Fruit fly (Drosophila melanogaster) whole organism, embryonic: ENCODE results near the gene Epp.
A peak's percentile ranks its signal among the peaks of the same experiment; 100 is the strongest.

ENCODE experiments used
- Bdp1 ChIP-seq: fragments of 200-800 bp; sonication (Bioruptor generic); optimal IDR thresholded peaks from 3 replicates; lab custom pipeline; 2016; ENCODE audit warnings: missing biosample characterization, missing genetic modification characterization
- CG1024 ChIP-seq: fragments of 200-800 bp; sonication (Bioruptor generic); IDR thresholded peaks from 2 replicates; pipeline ENCODE4 v1.3.6; 2022; ENCODE audit warnings: missing biosample characterization, missing genetic modification characterization
- CG12769 ChIP-seq: fragments of 200-800 bp; sonication (Bioruptor generic); optimal IDR thresholded peaks from 2 replicates; lab custom pipeline; 2019; ENCODE audit warnings: missing biosample characterization, mild to moderate bottlenecking, missing genetic modification characterization, moderate library complexity
- CG14014 ChIP-seq: fragments of 200-800 bp; sonication (Bioruptor generic); IDR thresholded peaks from 2 replicates; pipeline ENCODE4 v1.3.6; 2022; ENCODE audit warnings: missing biosample characterization, missing genetic modification characterization
- CG15696 ChIP-seq: fragments of 200-800 bp; sonication (Bioruptor generic); optimal IDR thresholded peaks from 2 replicates; lab custom pipeline; 2019; ENCODE audit warnings: missing biosample characterization, mild to moderate bottlenecking, missing genetic modification characterization, moderate library complexity
- CG17361 ChIP-seq: fragments of 200-800 bp; sonication (Bioruptor generic); IDR thresholded peaks from 3 replicates; pipeline ENCODE4 v1.3.6; 2022; ENCODE audit warnings: missing biosample characterization, missing genetic modification characterization
- CG1832 ChIP-seq: fragments of 200-800 bp; sonication (Bioruptor generic); optimal IDR thresholded peaks from 2 replicates; lab custom pipeline; 2017; ENCODE audit warnings: missing biosample characterization, mild to moderate bottlenecking, missing genetic modification characterization, inconsistent platforms
- CG2199 ChIP-seq: fragments of 200-800 bp; sonication (Bioruptor generic); IDR thresholded peaks from 3 replicates; pipeline ENCODE4 v1.3.6; 2022; ENCODE audit warnings: missing biosample characterization, missing genetic modification characterization
- CG42726 ChIP-seq: fragments of 200-800 bp; sonication (Bioruptor generic); IDR thresholded peaks from 2 replicates; pipeline ENCODE4 v1.3.6; 2022; ENCODE audit warnings: missing biosample characterization, missing genetic modification characterization; ENCODE audit not compliant: partially characterized antibody
- CG7839 ChIP-seq: fragments of 200-800 bp; sonication (Bioruptor generic); optimal IDR thresholded peaks from 3 replicates; lab custom pipeline; 2018; ENCODE audit warnings: missing biosample characterization, mild to moderate bottlenecking, missing genetic modification characterization, moderate library complexity
- CG8290 ChIP-seq, 3 experiments: fragments of 200-800 bp; sonication (Bioruptor generic); optimal IDR thresholded peaks; 2 replicates each; lab custom pipeline; 2016 to 2019; ENCODE audit warnings: missing biosample characterization in 3 of 3, missing genetic modification characterization in 3 of 3, mild to moderate bottlenecking in 2 of 3, moderate library complexity in 1 of 3
- Dbx ChIP-seq: fragments of 200-800 bp; sonication (Bioruptor generic); IDR thresholded peaks from 3 replicates; pipeline ENCODE4 v1.3.6; 2022; ENCODE audit warnings: missing biosample characterization, missing genetic modification characterization
- Fer1 ChIP-seq: fragments of 200-800 bp; sonication (Bioruptor generic); optimal IDR thresholded peaks from 2 replicates; lab custom pipeline; 2017; ENCODE audit warnings: missing biosample characterization, mild to moderate bottlenecking, missing genetic modification characterization
- Gsc ChIP-seq: fragments of 200-800 bp; sonication (Bioruptor generic); IDR thresholded peaks from 2 replicates; pipeline ENCODE4 v1.3.6; 2022; ENCODE audit warnings: missing biosample characterization, missing genetic modification characterization
- HHEX ChIP-seq: fragments of 200-800 bp; sonication (Bioruptor generic); optimal IDR thresholded peaks from 3 replicates; lab custom pipeline; 2017; ENCODE audit warnings: missing biosample characterization, mild to moderate bottlenecking, missing genetic modification characterization, missing genetic modification reagents
- Hey ChIP-seq: fragments of 200-800 bp; sonication (Bioruptor generic); optimal IDR thresholded peaks from 3 replicates; lab custom pipeline; 2018; ENCODE audit warnings: missing biosample characterization, mild to moderate bottlenecking, missing genetic modification characterization
- HmgZ ChIP-seq: fragments of 200-800 bp; sonication (Bioruptor generic); optimal IDR thresholded peaks from 2 replicates; lab custom pipeline; 2018; ENCODE audit warnings: missing biosample characterization, mild to moderate bottlenecking, missing genetic modification characterization
- Med ChIP-seq: fragments of 200-800 bp; sonication (Bioruptor generic); peaks from one replicate; lab custom pipeline; 2016; ENCODE audit warnings: missing biosample characterization, missing genetic modification characterization, mild to moderate bottlenecking, inconsistent platforms, moderate library complexity
- Rfx ChIP-seq: fragments of 200-800 bp; sonication (Bioruptor generic); IDR thresholded peaks from 2 replicates; pipeline ENCODE4 v1.3.6; 2022; ENCODE audit warnings: missing biosample characterization, missing genetic modification characterization
- Taf1 ChIP-seq: fragments of 200-800 bp; sonication (Bioruptor generic); IDR thresholded peaks from 2 replicates; pipeline ENCODE4 v1.3.6; 2022; ENCODE audit warnings: missing biosample characterization, missing genetic modification characterization
- aop ChIP-seq: fragments of 200-800 bp; sonication (Bioruptor generic); IDR thresholded peaks from 2 replicates; pipeline ENCODE4 v1.3.6; 2022; ENCODE audit warnings: missing biosample characterization, missing genetic modification characterization
- bsh ChIP-seq, 2 experiments: fragments of 200-800 bp; sonication (Bioruptor generic); optimal IDR thresholded peaks; 2 replicates each; lab custom pipeline; 2017 to 2018; ENCODE audit warnings: mild to moderate bottlenecking in 2 of 2, missing biosample characterization in 2 of 2, missing genetic modification characterization in 2 of 2, moderate library complexity in 1 of 2
- btn ChIP-seq: fragments of 200-800 bp; sonication (Bioruptor generic); optimal IDR thresholded peaks from 2 replicates; lab custom pipeline; 2016; ENCODE audit warnings: missing biosample characterization, missing genetic modification characterization
- cg ChIP-seq: fragments of 200-800 bp; sonication (Bioruptor generic); optimal IDR thresholded peaks from 3 replicates; lab custom pipeline; 2019; ENCODE audit warnings: missing biosample characterization, mild to moderate bottlenecking, missing genetic modification characterization, moderate library complexity
- chm ChIP-seq: fragments of 200-800 bp; sonication (Bioruptor generic); IDR thresholded peaks from 2 replicates; pipeline ENCODE4 v1.3.6; 2022; ENCODE audit warnings: missing biosample characterization, missing genetic modification characterization
- crc ChIP-seq: fragments of 200-800 bp; sonication (Bioruptor generic); optimal IDR thresholded peaks from 2 replicates; lab custom pipeline; 2016; ENCODE audit warnings: missing biosample characterization, missing genetic modification characterization
- crol ChIP-seq: fragments of 200-800 bp; sonication (Bioruptor generic); IDR thresholded peaks from 2 replicates; pipeline ENCODE4 v1.3.6; 2022; ENCODE audit warnings: missing biosample characterization, missing genetic modification characterization
- dmrt99B ChIP-seq: fragments of 200-800 bp; sonication (Bioruptor generic); optimal IDR thresholded peaks from 2 replicates; lab custom pipeline; 2018; ENCODE audit warnings: missing biosample characterization, mild to moderate bottlenecking, missing genetic modification characterization, moderate library complexity
- fd96Cb ChIP-seq: fragments of 200-800 bp; sonication (Bioruptor generic); optimal IDR thresholded peaks from 2 replicates; lab custom pipeline; 2018; ENCODE audit warnings: missing biosample characterization, mild to moderate bottlenecking, missing genetic modification characterization, moderate library complexity
- gcm ChIP-seq: fragments of 200-800 bp; sonication (Bioruptor generic); optimal IDR thresholded peaks from 2 replicates; lab custom pipeline; 2019; ENCODE audit warnings: missing biosample characterization, mild to moderate bottlenecking, missing genetic modification characterization, moderate library complexity
- gem ChIP-seq: fragments of 200-800 bp; sonication (Bioruptor generic); optimal IDR thresholded peaks from 2 replicates; lab custom pipeline; 2019; ENCODE audit warnings: missing biosample characterization, mild to moderate bottlenecking, missing genetic modification characterization, moderate library complexity
- grau ChIP-seq: fragments of 200-800 bp; optimal IDR thresholded peaks from 3 replicates; lab custom pipeline; 2019; ENCODE audit warnings: missing biosample characterization, mild to moderate bottlenecking, missing genetic modification characterization, moderate library complexity
- kah ChIP-seq: fragments of 200-800 bp; sonication (Bioruptor generic); optimal IDR thresholded peaks from 2 replicates; lab custom pipeline; 2018; ENCODE audit warnings: missing biosample characterization, mild to moderate bottlenecking, missing genetic modification characterization
- kay ChIP-seq: fragments of 200-800 bp; sonication (Bioruptor generic); optimal IDR thresholded peaks from 2 replicates; lab custom pipeline; 2016; ENCODE audit warnings: missing biosample characterization, missing genetic modification characterization
- lilli ChIP-seq: fragments of 200-800 bp; sonication (Bioruptor generic); optimal IDR thresholded peaks from 3 replicates; lab custom pipeline; 2016; ENCODE audit warnings: missing biosample characterization, missing genetic modification characterization
- nom ChIP-seq: fragments of 200-800 bp; sonication (Bioruptor generic); optimal IDR thresholded peaks from 2 replicates; lab custom pipeline; 2017; ENCODE audit warnings: missing biosample characterization, missing genetic modification characterization, mild to moderate bottlenecking, moderate library complexity, missing genetic modification reagents
- sens ChIP-seq: fragments of 200-800 bp; sonication (Bioruptor generic); peaks from one replicate; lab custom pipeline; 2016; ENCODE audit warnings: missing biosample characterization, missing genetic modification characterization
- slbo ChIP-seq: fragments of 200-800 bp; sonication (Bioruptor generic); IDR thresholded peaks from 2 replicates; pipeline ENCODE4 v1.3.6; 2022; ENCODE audit warnings: missing biosample characterization, missing genetic modification characterization
- sug ChIP-seq: fragments of 200-800 bp; optimal IDR thresholded peaks from 2 replicates; lab custom pipeline; 2019; ENCODE audit warnings: missing biosample characterization, mild to moderate bottlenecking, missing genetic modification characterization, moderate library complexity
- vvl ChIP-seq: fragments of 200-800 bp; sonication (Bioruptor generic); IDR thresholded peaks from 2 replicates; pipeline ENCODE4 v1.3.6; 2022; ENCODE audit warnings: missing biosample characterization, missing genetic modification characterization
- z ChIP-seq: fragments of 200-800 bp; sonication (Bioruptor generic); IDR thresholded peaks from 3 replicates; pipeline ENCODE4 v1.3.6; 2022; ENCODE audit warnings: missing biosample characterization, missing genetic modification characterization

The Epp gene

dm6 chr3R:24006449-24007159 lies 13.9 kb upstream of the Epp start (continued):
- peak; percentile 34 for TF ChIP-seq cg (GFP tag; lab: Kevin White, UChicago)
- TF ChIP-seq Gsc: no peak
- TF ChIP-seq CG1024: no peak
- no peak for TF ChIP-seq Bdp1 (GFP tag; lab: Kevin White, UChicago)
- TF ChIP-seq HHEX (GFP tag; lab: Kevin White, UChicago): peak; percentile 32
- TF ChIP-seq dmrt99B (tag; lab: Kevin White, UChicago): peak; percentile 11
- peak; percentile 47 for TF ChIP-seq Rfx (GFP tag; lab: Robert Waterston, UW)
- peak; percentile 10 for TF ChIP-seq grau (tag; lab: Kevin White, UChicago)
- no peak for TF ChIP-seq CG15696
- TF ChIP-seq gem (tag; lab: Kevin White, UChicago): peak; percentile 32
- TF ChIP-seq CG12769 (tag; lab: Kevin White, UChicago): peak; percentile 2
- peak; percentile 83 for TF ChIP-seq Hey (tag; lab: Kevin White, UChicago)
- TF ChIP-seq aop (GFP tag; lab: Robert Waterston, UW): no peak
- TF ChIP-seq vvl (GFP tag; lab: Robert Waterston, UW): no peak
- TF ChIP-seq Dbx (GFP tag; lab: Robert Waterston, UW): peak; percentile 41; the same call in 1 of the 3 replicates
- TF ChIP-seq Med (GFP tag; lab: Kevin White, UChicago): peak; percentile 72
- no peak for TF ChIP-seq CG8290 (GFP tag; optimal IDR thresholded peaks at IDR 0.05; lab: Kevin White, UChicago)
- peak in 1 of 2 experiments; percentile 0 for TF ChIP-seq CG8290 (tag; optimal IDR thresholded peaks at IDR 0.05; lab: Kevin White, UChicago)
- peak; percentile 31; the same call in 1 of the 3 replicates for TF ChIP-seq CG17361 (GFP tag; lab: Robert Waterston, UW)
- no peak for TF ChIP-seq kah (GFP tag; lab: Kevin White, UChicago)
- TF ChIP-seq kay (GFP tag; lab: Kevin White, UChicago): peak; percentile 11
- TF ChIP-seq z (GFP tag; lab: Robert Waterston, UW): peak; percentile 56; the same call in 1 of the 3 replicates
- no peak; the same call in 1 of the 2 replicates for TF ChIP-seq chm (GFP tag; lab: Robert Waterston, UW)
- peak; percentile 47 for TF ChIP-seq slbo
- TF ChIP-seq sens (GFP tag; lab: Kevin White, UChicago): peak; percentile 82
- TF ChIP-seq CG14014 (GFP tag; lab: Robert Waterston, UW): 0 out of 2 replicates have a peak, but pooled peaks have one; percentile 17
- peak; percentile 24; the same call in 1 of the 2 replicates for TF ChIP-seq Taf1 (GFP tag; lab: Robert Waterston, UW)
- TF ChIP-seq CG42726 (GFP tag; lab: Robert Waterston, UW): 0 out of 2 replicates have a peak, but pooled peaks have one; percentile 30
- peak; percentile 19 for TF ChIP-seq sug (tag; lab: Kevin White, UChicago)
- no peak for TF ChIP-seq bsh (GFP tag; optimal IDR thresholded peaks at IDR 0.05; lab: Kevin White, UChicago)
- peak; percentile 34 for TF ChIP-seq lilli (GFP tag; lab: Kevin White, UChicago)
- peak; percentile 1 for TF ChIP-seq CG1832
- no peak for TF ChIP-seq crc
- TF ChIP-seq Fer1 (GFP tag; lab: Kevin White, UChicago): peak; percentile 9
- TF ChIP-seq HmgZ (tag; lab: Kevin White, UChicago): peak; percentile 13
- TF ChIP-seq CG7839 (tag; lab: Kevin White, UChicago): peak; percentile 3
- peak; percentile 50 for TF ChIP-seq crol (GFP tag; lab: Robert Waterston, UW)
- peak; percentile 3 for TF ChIP-seq gcm (GFP tag; lab: Kevin White, UChicago)
- no peak for TF ChIP-seq fd96Cb (tag; lab: Kevin White, UChicago)

dm6 chr3R:24003948-24004347 lies 11.2 kb upstream of the Epp start:
- peak; percentile 87 for TF ChIP-seq nom (GFP tag; lab: Kevin White, UChicago)
- TF ChIP-seq CG2199 (GFP tag; lab: Robert Waterston, UW): 0 out of 3 replicates have a peak, but pooled peaks have one; percentile 18
- no peak for TF ChIP-seq btn
